Fruit fly (Drosophila melanogaster): Measurements from ENCODE around the gene meru.
A peak's percentile ranks its signal among the peaks of the same experiment; 100 is the strongest.

DNA sequence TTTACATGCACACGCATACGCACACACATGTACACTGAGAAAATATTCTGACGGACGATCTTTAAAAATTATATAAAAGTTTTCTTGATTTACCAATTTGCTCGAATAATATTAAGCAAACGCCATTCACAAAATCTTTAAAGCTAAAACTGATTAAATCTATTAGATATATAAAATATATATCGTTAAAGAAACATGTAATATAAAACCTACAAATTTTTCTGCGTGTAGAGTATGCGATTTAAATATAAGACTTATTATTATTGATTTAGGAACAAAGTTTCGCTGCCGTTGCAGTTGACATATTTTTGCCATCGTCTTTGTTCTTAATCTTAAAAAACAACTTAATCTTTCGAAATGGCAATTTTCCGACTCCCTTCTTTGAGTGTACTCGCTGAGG, 33.7 kb upstream of the meru start:
- TF ChIP-seq Sox102F (GFP tag; optimal IDR thresholded peaks at IDR 0.05) (peak; percentile 2), jing (GFP tag; optimal IDR thresholded peaks at IDR 0.05) (no peak)

Data from whole organism, embryonic.